Worm (Caenorhabditis elegans) whole organism, late embryonic: ENCODE data around the gene nhr-38.
"Not testable (repeated sequence)": the region's sequence is repeated elsewhere in the genome, so short reads cannot be mapped to it uniquely, and the experiment has no call there.

Experiments used
- F13H6.1 ChIP-seq: sonication (generic microtip); optimal IDR thresholded peaks from 2 replicates; lab custom pipeline; 2016; ENCODE audit warnings: missing genetic modification characterization, missing compliant biosample characterization
- K02D7.2 ChIP-seq: sonication (generic microtip); optimal IDR thresholded peaks from 2 replicates; lab custom pipeline; 2017; ENCODE audit warnings: mild to moderate bottlenecking, missing genetic modification characterization, missing compliant biosample characterization
- K09A11.1 ChIP-seq: sonication (generic microtip); optimal IDR thresholded peaks from 2 replicates; lab custom pipeline; 2017; ENCODE audit warnings: antibody characterized with exemption, mild to moderate bottlenecking, missing genetic modification characterization, missing compliant biosample characterization; ENCODE audit not compliant: insufficient read depth
- T23F11.4 ChIP-seq: fragments of 200-800 bp; sonication (Bioruptor generic); optimal IDR thresholded peaks from 2 replicates; lab custom pipeline; 2018; ENCODE audit warnings: mild to moderate bottlenecking, missing genetic modification characterization, missing compliant biosample characterization
- Y22D7AL.16 ChIP-seq: sonication (generic microtip); optimal IDR thresholded peaks from 2 replicates; lab custom pipeline; 2016; ENCODE audit warnings: missing genetic modification characterization, missing compliant biosample characterization
- ceh-14 ChIP-seq: sonication (generic microtip); optimal IDR thresholded peaks from 2 replicates; lab custom pipeline; 2016; ENCODE audit warnings: missing genotype, missing genetic modification characterization, missing compliant biosample characterization
- ceh-2 ChIP-seq: sonication (generic microtip); optimal IDR thresholded peaks from 2 replicates; lab custom pipeline; 2016; ENCODE audit warnings: missing genotype, missing genetic modification characterization, missing compliant biosample characterization
- ceh-45 ChIP-seq: fragments of 200-800 bp; sonication (Bioruptor generic); IDR thresholded peaks from 2 replicates; pipeline ENCODE4 v1.3.6; 2022; ENCODE audit warnings: missing genetic modification reagents, missing genetic modification characterization, missing compliant biosample characterization
- ceh-48 ChIP-seq: sonication (generic microtip); optimal IDR thresholded peaks from 2 replicates; lab custom pipeline; 2016; ENCODE audit warnings: missing genetic modification characterization, inconsistent platforms, missing compliant biosample characterization
- ceh-6 ChIP-seq: fragments of 200-800 bp; sonication (Bioruptor generic); optimal IDR thresholded peaks from 2 replicates; lab custom pipeline; 2018; ENCODE audit warnings: mild to moderate bottlenecking, missing genetic modification characterization, missing compliant biosample characterization
- dmd-4 ChIP-seq: sonication (generic microtip); optimal IDR thresholded peaks from 2 replicates; lab custom pipeline; 2016; ENCODE audit warnings: borderline replicate concordance, missing genetic modification characterization, missing compliant biosample characterization
- eyg-1 ChIP-seq: sonication (generic microtip); optimal IDR thresholded peaks from 2 replicates; lab custom pipeline; 2016; ENCODE audit warnings: missing genotype, missing genetic modification characterization, missing compliant biosample characterization
- fax-1 ChIP-seq: sonication (generic microtip); optimal IDR thresholded peaks from 2 replicates; lab custom pipeline; 2016; ENCODE audit warnings: missing genotype, missing genetic modification characterization, missing compliant biosample characterization
- fkh-10 ChIP-seq: fragments of 150-350 bp; optimal IDR thresholded peaks from 2 replicates; lab custom pipeline; 2014; ENCODE audit warnings: missing biosample characterization, missing genetic modification reagents, missing genetic modification characterization
- gmeb-2 ChIP-seq: sonication (generic microtip); optimal IDR thresholded peaks from 2 replicates; lab custom pipeline; 2016; ENCODE audit warnings: missing genetic modification characterization, inconsistent platforms, missing compliant biosample characterization
- hlh-13 ChIP-seq: fragments of 200-800 bp; sonication (Bioruptor generic); optimal IDR thresholded peaks from 2 replicates; lab custom pipeline; 2018; ENCODE audit warnings: mild to moderate bottlenecking, missing genetic modification characterization, missing compliant biosample characterization
- hlh-15 ChIP-seq: sonication (generic microtip); optimal IDR thresholded peaks from 2 replicates; lab custom pipeline; 2016; ENCODE audit warnings: missing genetic modification characterization, missing compliant biosample characterization
- lim-6 ChIP-seq: sonication (generic microtip); optimal IDR thresholded peaks from 2 replicates; lab custom pipeline; 2016; ENCODE audit warnings: missing genetic modification characterization, missing compliant biosample characterization
- lin-11 ChIP-seq: fragments of 200-800 bp; sonication (Bioruptor generic); optimal IDR thresholded peaks from 2 replicates; lab custom pipeline; 2018; ENCODE audit warnings: mild to moderate bottlenecking, missing genetic modification characterization, missing compliant biosample characterization
- madf-2 ChIP-seq: sonication (generic microtip); optimal IDR thresholded peaks from 2 replicates; lab custom pipeline; 2017; ENCODE audit warnings: missing genetic modification characterization, missing compliant biosample characterization
- nfya-1 ChIP-seq: sonication (generic microtip); optimal IDR thresholded peaks from 2 replicates; lab custom pipeline; 2017; ENCODE audit warnings: missing genetic modification characterization, mild to moderate bottlenecking, missing compliant biosample characterization, antibody characterized with exemption, moderate library complexity
- nhr-11 ChIP-seq: fragments of 150-350 bp; optimal IDR thresholded peaks from 2 replicates; lab custom pipeline; 2014; ENCODE audit warnings: missing biosample characterization, missing genetic modification characterization
- nhr-232 ChIP-seq: sonication (generic microtip); optimal IDR thresholded peaks from 2 replicates; lab custom pipeline; 2016; ENCODE audit warnings: missing genetic modification characterization, missing compliant biosample characterization
- npax-4 ChIP-seq: sonication (generic microtip); optimal IDR thresholded peaks from 2 replicates; lab custom pipeline; 2016; ENCODE audit warnings: missing genetic modification characterization, missing compliant biosample characterization
- pat-9 ChIP-seq: fragments of 200-800 bp; sonication (Bioruptor generic); optimal IDR thresholded peaks from 2 replicates; lab custom pipeline; 2018; ENCODE audit warnings: mild to moderate bottlenecking, missing genetic modification characterization, moderate library complexity, missing compliant biosample characterization
- pax-1 ChIP-seq: fragments of 150-350 bp; optimal IDR thresholded peaks from 2 replicates; lab custom pipeline; 2014; ENCODE audit warnings: missing biosample characterization, missing genetic modification characterization
- pha-4 ChIP-seq: fragments of 150-350 bp; optimal IDR thresholded peaks from 2 replicates; lab custom pipeline; 2018; ENCODE audit warnings: missing biosample characterization, missing genetic modification reagents, missing genetic modification characterization
- pqm-1 ChIP-seq: sonication (generic microtip); optimal IDR thresholded peaks from 2 replicates; lab custom pipeline; 2016; ENCODE audit warnings: missing genetic modification characterization, missing compliant biosample characterization
- pros-1 ChIP-seq: fragments of 150-350 bp; optimal IDR thresholded peaks from 2 replicates; lab custom pipeline; 2014; ENCODE audit warnings: missing biosample characterization, missing genetic modification reagents, missing genetic modification characterization
- sdc-2 ChIP-seq: sonication (generic microtip); optimal IDR thresholded peaks from 2 replicates; lab custom pipeline; 2016; ENCODE audit warnings: missing genotype, missing genetic modification characterization, missing compliant biosample characterization
- sox-2 ChIP-seq: fragments of 200-800 bp; sonication (Bioruptor generic); IDR thresholded peaks from 2 replicates; pipeline ENCODE4 v1.3.6; 2022; ENCODE audit warnings: missing genetic modification reagents, missing genetic modification characterization, missing compliant biosample characterization
- sox-4 ChIP-seq: sonication (generic microtip); optimal IDR thresholded peaks from 2 replicates; lab custom pipeline; 2017; ENCODE audit warnings: mild to moderate bottlenecking, missing genetic modification characterization, inconsistent platforms, missing compliant biosample characterization
- syd-9 ChIP-seq: sonication (generic microtip); optimal IDR thresholded peaks from 2 replicates; lab custom pipeline; 2016; ENCODE audit warnings: mild to moderate bottlenecking, missing genetic modification characterization, moderate library complexity, missing compliant biosample characterization
- tbx-7 ChIP-seq: sonication (generic microtip); optimal IDR thresholded peaks from 2 replicates; lab custom pipeline; 2016; ENCODE audit warnings: missing genotype, missing genetic modification characterization, missing compliant biosample characterization
- unc-3 ChIP-seq, 2 experiments: fragments of 200-800 bp in 1 of 2; sonication (Bioruptor generic) in 1 of 2; sonication (generic microtip) in 1 of 2; conservative IDR thresholded peaks in 1 of 2; optimal IDR thresholded peaks in 1 of 2; 2 replicates each; pipeline versions ENCODE4 v1.3.6 to Lab custom; 2016 to 2022; ENCODE audit warnings: missing compliant biosample characterization in 2 of 2, missing genetic modification characterization in 2 of 2, missing genetic modification reagents in 1 of 2
- unc-86 ChIP-seq: sonication (generic microtip); optimal IDR thresholded peaks from 2 replicates; lab custom pipeline; 2016; ENCODE audit warnings: missing genetic modification characterization, missing compliant biosample characterization
- ztf-16 ChIP-seq: sonication (generic microtip); optimal IDR thresholded peaks from 2 replicates; lab custom pipeline; 2017; ENCODE audit warnings: missing genetic modification characterization, missing compliant biosample characterization

The nhr-38 gene

ce11 chrIV:9740851-9741549 is 31.0 kb downstream of the nhr-38 start, which contains the start of gene gln-6:
TSS of gene gln-6 (minus strand) at chrIV:9740901.
- TF ChIP-seq eyg-1 (tag; lab: Kevin White, UChicago); pax-1 (tag; lab: Kevin White, UChicago); nhr-232: not testable (repeated sequence)

- TF ChIP-seq ceh-14 (tag; lab: Kevin White, UChicago): no peak
- TF ChIP-seq eyg-1 (tag; lab: Kevin White, UChicago): no peak
- TF ChIP-seq madf-2 (tag; lab: Kevin White, UChicago): no peak
- no peak for TF ChIP-seq gmeb-2 (tag; lab: Kevin White, UChicago)
- TF ChIP-seq pros-1: no peak
- no peak for TF ChIP-seq fkh-10
- TF ChIP-seq F13H6.1 (tag; lab: Kevin White, UChicago): no peak
- no peak for TF ChIP-seq pqm-1 (tag; lab: Kevin White, UChicago)
- TF ChIP-seq sdc-2 (tag; lab: Kevin White, UChicago): no peak
- no peak for TF ChIP-seq syd-9 (tag; lab: Kevin White, UChicago)
- no peak for TF ChIP-seq ceh-45 (GFP tag; lab: Robert Waterston, UW)
- no peak for TF ChIP-seq lin-11 (tag; lab: Kevin White, UChicago)
- no peak for TF ChIP-seq nhr-11 (tag; lab: Kevin White, UChicago)
- TF ChIP-seq npax-4: no peak
- no peak for TF ChIP-seq unc-3 (GFP tag; conservative IDR thresholded peaks at IDR 0.05; lab: Robert Waterston, UW)
- TF ChIP-seq unc-3 (tag; optimal IDR thresholded peaks at IDR 0.05; lab: Kevin White, UChicago): no peak
Measured at ce11 chrIV:9742883-9743282, 32.9 kb downstream of the nhr-38 start, which contains the start of gene C28D4.7. TSS of gene C28D4.7 (minus strand) at chrIV:9743147.

ce11 chrIV:9744905-9745304 is 34.9 kb downstream of the nhr-38 start, which contains the start of gene C28D4.4:
TSS of gene C28D4.4 (minus strand) at chrIV:9745005.
- TF ChIP-seq nhr-11 (tag; lab: Kevin White, UChicago) (no peak), gmeb-2 (tag; lab: Kevin White, UChicago) (no peak), nhr-232 (no peak), pqm-1 (tag; lab: Kevin White, UChicago) (no peak), ceh-48 (no peak), pax-1 (tag; lab: Kevin White, UChicago) (no peak), ceh-2 (tag; lab: Kevin White, UChicago) (no peak), nfya-1 (tag; lab: Kevin White, UChicago) (no peak), K02D7.2 (no peak), hlh-13 (no peak), sdc-2 (tag; lab: Kevin White, UChicago) (no peak), lim-6 (tag; lab: Kevin White, UChicago) (no peak), fax-1 (no peak), ztf-16 (tag; lab: Kevin White, UChicago) (no peak), ceh-45 (GFP tag; lab: Robert Waterston, UW) (no peak), Y22D7AL.16 (tag; lab: Kevin White, UChicago) (no peak), sox-4 (tag; lab: Kevin White, UChicago) (no peak), sox-2 (GFP tag; lab: Robert Waterston, UW) (no peak), tbx-7 (no peak), hlh-15 (tag; lab: Kevin White, UChicago) (no peak)

ce11 chrIV:9746762-9747161 is 36.8 kb downstream of the nhr-38 start, which contains the start of gene C28D4.5:
TSS of gene C28D4.5 (minus strand) at chrIV:9746862.
- no peak for TF ChIP-seq unc-86 (tag; lab: Kevin White, UChicago)
- TF ChIP-seq nhr-232: no peak
- no peak for TF ChIP-seq T23F11.4
- TF ChIP-seq Y22D7AL.16 (tag; lab: Kevin White, UChicago): no peak
- TF ChIP-seq K09A11.1 (tag; lab: Kevin White, UChicago): no peak
- TF ChIP-seq ceh-6 (GFP tag; lab: Kevin White, UChicago): no peak
- no peak for TF ChIP-seq pat-9 (tag; lab: Kevin White, UChicago)
- TF ChIP-seq ceh-45 (GFP tag; lab: Robert Waterston, UW): no peak
- no peak for TF ChIP-seq dmd-4 (tag; lab: Kevin White, UChicago)
- TF ChIP-seq pha-4 (tag; lab: Kevin White, UChicago): no peak
